Worm (Caenorhabditis elegans) whole organism, mixed stage, embryonic: ENCODE data around the gene kqt-1.

Source experiments
- ces-1 ChIP-seq: fragments of 150-350 bp; optimal IDR thresholded peaks from 2 replicates; lab custom pipeline; 2014; ENCODE audit warnings: missing biosample characterization, missing genetic modification reagents, missing genetic modification characterization
- elt-1 ChIP-seq: sonication (generic microtip); optimal IDR thresholded peaks from 2 replicates; lab custom pipeline; 2017; ENCODE audit warnings: missing genetic modification characterization, mild to moderate bottlenecking, missing compliant biosample characterization, antibody characterized with exemption, moderate library complexity, borderline replicate concordance; ENCODE audit not compliant: insufficient read depth
- nhr-12 ChIP-seq: fragments of 150-350 bp; optimal IDR thresholded peaks from 2 replicates; lab custom pipeline; 2014; ENCODE audit warnings: missing biosample characterization, missing genetic modification characterization

DNA sequence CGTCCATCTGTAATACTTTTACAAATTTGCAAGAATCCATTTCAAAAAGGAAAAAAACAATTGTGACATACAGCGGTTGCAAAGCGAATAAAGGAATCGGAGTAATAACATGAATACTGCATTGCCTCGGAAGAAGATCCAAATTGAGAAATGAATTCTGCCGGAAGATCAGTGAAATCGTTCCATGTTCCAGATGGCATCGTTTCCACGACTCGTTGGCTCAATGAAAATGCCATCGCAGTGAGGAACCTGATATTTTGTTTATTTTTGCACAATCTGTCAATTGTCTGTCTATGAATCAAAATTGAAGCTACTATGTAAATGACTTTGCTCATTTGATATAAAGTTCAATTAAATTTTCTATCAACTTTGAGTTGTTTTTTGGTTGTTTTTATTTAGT, 11.8 kb downstream of the kqt-1 start:
- TF ChIP-seq nhr-12 (no peak), elt-1 (no peak), ces-1 (no peak)
